Worm (Caenorhabditis elegans) whole organism, young adult: ENCODE results near the gene farl-11.

Experiments
- D2030.7 ChIP-seq: fragments of 200-800 bp; sonication (Bioruptor generic); IDR thresholded peaks from 2 replicates; pipeline ENCODE4 v1.3.6; 2022; ENCODE audit warnings: missing genetic modification reagents, missing genetic modification characterization, missing compliant biosample characterization
- F23B12.7 ChIP-seq: sonication (generic microtip); optimal IDR thresholded peaks from 2 replicates; lab custom pipeline; 2017; ENCODE audit warnings: missing genetic modification characterization, mild to moderate bottlenecking, missing compliant biosample characterization, antibody characterized with exemption, moderate library complexity; ENCODE audit not compliant: insufficient read depth
- F39B2.1 ChIP-seq: fragments of 200-800 bp; sonication (Bioruptor generic); IDR thresholded peaks from 2 replicates; pipeline ENCODE4 v1.3.6; 2022; ENCODE audit warnings: missing genetic modification reagents, missing genetic modification characterization, missing compliant biosample characterization
- F49E8.2 ChIP-seq: sonication (generic microtip); optimal IDR thresholded peaks from 3 replicates; lab custom pipeline; 2017; ENCODE audit warnings: missing genetic modification characterization, mild to moderate bottlenecking, missing compliant biosample characterization, antibody characterized with exemption, moderate library complexity; ENCODE audit not compliant: insufficient read depth
- Y53G8AR.9 ChIP-seq: fragments of 200-800 bp; sonication (Bioruptor generic); conservative IDR thresholded peaks from 2 replicates; pipeline ENCODE4 v1.3.6; 2022; ENCODE audit warnings: missing genetic modification reagents, missing genetic modification characterization, missing compliant biosample characterization
- Y56A3A.18 ChIP-seq: fragments of 200-800 bp; sonication (Bioruptor generic); IDR thresholded peaks from 2 replicates; pipeline ENCODE4 v1.3.6; 2022; ENCODE audit warnings: missing genetic modification reagents, missing genetic modification characterization, missing compliant biosample characterization
- Y67H2A.10 ChIP-seq: fragments of 200-800 bp; sonication (Bioruptor generic); conservative IDR thresholded peaks from 2 replicates; pipeline ENCODE4 v1.3.6; 2022; ENCODE audit warnings: missing genetic modification reagents, missing genetic modification characterization, missing compliant biosample characterization
- Y79H2A.3 ChIP-seq: fragments of 200-800 bp; sonication (Bioruptor generic); conservative IDR thresholded peaks from 2 replicates; pipeline ENCODE4 v1.3.6; 2022; ENCODE audit warnings: missing genetic modification reagents, missing genetic modification characterization, missing compliant biosample characterization
- akir-1 ChIP-seq: fragments of 200-800 bp; sonication (Bioruptor generic); optimal IDR thresholded peaks from 2 replicates; lab custom pipeline; 2018; ENCODE audit warnings: mild to moderate bottlenecking, missing genetic modification characterization, moderate library complexity, missing compliant biosample characterization
- aptf-3 ChIP-seq: fragments of 200-800 bp; sonication (Bioruptor generic); IDR thresholded peaks from 2 replicates; pipeline ENCODE4 v1.3.6; 2022; ENCODE audit warnings: missing genetic modification characterization, missing compliant biosample characterization
- attf-5 ChIP-seq: fragments of 200-800 bp; sonication (Bioruptor generic); optimal IDR thresholded peaks from 2 replicates; lab custom pipeline; 2018; ENCODE audit warnings: mild to moderate bottlenecking, missing genetic modification characterization, missing compliant biosample characterization
- attf-6 ChIP-seq: fragments of 200-800 bp; sonication (Bioruptor generic); IDR thresholded peaks from 2 replicates; pipeline ENCODE4 v1.3.6; 2022; ENCODE audit warnings: missing genetic modification reagents, missing genetic modification characterization, missing compliant biosample characterization
- bed-1 ChIP-seq: fragments of 200-800 bp; sonication (Bioruptor generic); IDR thresholded peaks from 2 replicates; pipeline ENCODE4 v1.3.6; 2022; ENCODE audit warnings: missing genetic modification reagents, missing genetic modification characterization, missing compliant biosample characterization
- ceh-40 ChIP-seq: fragments of 200-800 bp; sonication (Bioruptor generic); IDR thresholded peaks from 2 replicates; pipeline ENCODE4 v1.3.6; 2022; ENCODE audit warnings: missing genetic modification characterization, missing compliant biosample characterization
- ceh-79 ChIP-seq: sonication (generic microtip); optimal IDR thresholded peaks from 2 replicates; lab custom pipeline; 2017; ENCODE audit warnings: mild to moderate bottlenecking, missing genetic modification characterization, missing compliant biosample characterization
- ceh-91 ChIP-seq: fragments of 200-800 bp; sonication (Bioruptor generic); IDR thresholded peaks from 2 replicates; pipeline ENCODE4 v1.3.6; 2022; ENCODE audit warnings: missing genetic modification reagents, missing genetic modification characterization, missing compliant biosample characterization
- chd-7 ChIP-seq: sonication (generic microtip); optimal IDR thresholded peaks from 2 replicates; lab custom pipeline; 2016; ENCODE audit warnings: mild to moderate bottlenecking, missing genetic modification characterization, moderate library complexity, missing compliant biosample characterization
- dox-1 ChIP-seq: fragments of 200-800 bp; sonication (Bioruptor generic); IDR thresholded peaks from 2 replicates; pipeline ENCODE4 v1.3.6; 2022; ENCODE audit warnings: missing genetic modification reagents, missing genetic modification characterization, missing compliant biosample characterization
- dpff-1 ChIP-seq: sonication (generic microtip); optimal IDR thresholded peaks from 2 replicates; lab custom pipeline; 2017; ENCODE audit warnings: mild to moderate bottlenecking, missing genetic modification characterization, missing compliant biosample characterization
- dpl-1 ChIP-seq: fragments of 150-350 bp; optimal IDR thresholded peaks from 2 replicates; lab custom pipeline; 2014; ENCODE audit warnings: missing biosample characterization, missing genetic modification reagents, missing genetic modification characterization
- ets-4 ChIP-seq: fragments of 200-800 bp; sonication (Bioruptor generic); optimal IDR thresholded peaks from 2 replicates; lab custom pipeline; 2018; ENCODE audit warnings: mild to moderate bottlenecking, missing genetic modification characterization, missing compliant biosample characterization
- fkh-3 ChIP-seq: sonication (generic microtip); optimal IDR thresholded peaks from 2 replicates; lab custom pipeline; 2016; ENCODE audit warnings: mild to moderate bottlenecking, missing genetic modification characterization, missing compliant biosample characterization
- gei-17 ChIP-seq: fragments of 200-800 bp; sonication (Bioruptor generic); optimal IDR thresholded peaks from 2 replicates; lab custom pipeline; 2018; ENCODE audit warnings: mild to moderate bottlenecking, missing genetic modification characterization, missing compliant biosample characterization
- hlh-12 ChIP-seq: sonication (generic microtip); optimal IDR thresholded peaks from 2 replicates; lab custom pipeline; 2016; ENCODE audit warnings: missing genetic modification characterization, missing compliant biosample characterization
- hmg-20 ChIP-seq: fragments of 200-800 bp; sonication (Bioruptor generic); IDR thresholded peaks from 2 replicates; pipeline ENCODE4 v1.3.6; 2022; ENCODE audit warnings: missing genetic modification reagents, missing genetic modification characterization, missing compliant biosample characterization
- hsf-1 ChIP-seq: fragments of 200-800 bp; sonication (Bioruptor generic); IDR thresholded peaks from 2 replicates; pipeline ENCODE4 v1.3.6; 2022; ENCODE audit warnings: missing genetic modification reagents, missing genetic modification characterization, missing compliant biosample characterization
- lin-35 ChIP-seq, 3 experiments: fragments of 150-350 bp in 2 of 3; sonication (generic microtip) in 1 of 3; optimal IDR thresholded peaks; 2 replicates each; lab custom pipeline; 2014 to 2018; ENCODE audit warnings: missing biosample characterization in 3 of 3, missing genetic modification characterization in 3 of 3, missing genetic modification reagents in 3 of 3
- lsy-27 ChIP-seq: sonication (generic microtip); optimal IDR thresholded peaks from 2 replicates; lab custom pipeline; 2017; ENCODE audit warnings: missing genetic modification characterization, mild to moderate bottlenecking, missing compliant biosample characterization, antibody characterized with exemption, missing genotype, borderline replicate concordance; ENCODE audit not compliant: insufficient read depth
- madf-3 ChIP-seq: fragments of 200-800 bp; sonication (Bioruptor generic); IDR thresholded peaks from 2 replicates; pipeline ENCODE4 v1.3.6; 2022; ENCODE audit warnings: missing genetic modification reagents, missing genetic modification characterization, missing compliant biosample characterization
- mcd-1 ChIP-seq: fragments of 200-800 bp; sonication (Bioruptor generic); IDR thresholded peaks from 2 replicates; pipeline ENCODE4 v1.3.6; 2022; ENCODE audit warnings: missing genetic modification reagents, missing genetic modification characterization, missing compliant biosample characterization
- mel-28 ChIP-seq: sonication (generic microtip); optimal IDR thresholded peaks from 2 replicates; lab custom pipeline; 2016; ENCODE audit warnings: borderline replicate concordance, mild to moderate bottlenecking, missing genetic modification characterization, missing compliant biosample characterization
- nfya-1 ChIP-seq: sonication (generic microtip); optimal IDR thresholded peaks from 2 replicates; lab custom pipeline; 2017; ENCODE audit warnings: antibody characterized with exemption, missing compliant biosample characterization, missing genetic modification characterization, borderline replicate concordance; ENCODE audit not compliant: insufficient read depth
- nhr-80 ChIP-seq: sonication (generic microtip); optimal IDR thresholded peaks from 2 replicates; lab custom pipeline; 2016; ENCODE audit warnings: missing genetic modification characterization, missing compliant biosample characterization
- nhr-90 ChIP-seq: sonication (generic microtip); optimal IDR thresholded peaks from 2 replicates; lab custom pipeline; 2016; ENCODE audit warnings: missing genotype, mild to moderate bottlenecking, missing genetic modification characterization, missing compliant biosample characterization
- rcor-1 ChIP-seq: fragments of 200-800 bp; sonication (Bioruptor generic); IDR thresholded peaks from 2 replicates; pipeline ENCODE4 v1.3.6; 2022; ENCODE audit warnings: missing genetic modification reagents, missing genetic modification characterization, missing compliant biosample characterization
- rec-8 ChIP-seq, 2 experiments: sonication (generic microtip); optimal IDR thresholded peaks; 2 replicates each; lab custom pipeline; 2016; ENCODE audit warnings: mild to moderate bottlenecking in 2 of 2, missing genetic modification characterization in 2 of 2, missing genetic modification reagents in 2 of 2, missing genotype in 2 of 2, missing biosample characterization in 1 of 2, missing compliant biosample characterization in 1 of 2, moderate library complexity in 1 of 2
- repo-1 ChIP-seq: sonication (generic microtip); optimal IDR thresholded peaks from 2 replicates; lab custom pipeline; 2017; ENCODE audit warnings: mild to moderate bottlenecking, missing genetic modification characterization, missing compliant biosample characterization
- rpc-1 ChIP-seq, 2 experiments: fragments of 150-350 bp in 1 of 2; sonication (generic microtip) in 1 of 2; optimal IDR thresholded peaks; 2 replicates each; lab custom pipeline; 2014 to 2018; ENCODE audit warnings: missing biosample characterization in 1 of 2, missing genetic modification characterization in 1 of 2, missing genetic modification reagents in 1 of 2, missing genotype in 1 of 2
- sdz-38 ChIP-seq: sonication (generic microtip); optimal IDR thresholded peaks from 2 replicates; lab custom pipeline; 2016; ENCODE audit warnings: missing genotype, missing genetic modification characterization, missing compliant biosample characterization
- sea-2 ChIP-seq: fragments of 200-800 bp; sonication (Bioruptor generic); IDR thresholded peaks from 2 replicates; pipeline ENCODE4 v1.3.6; 2022; ENCODE audit warnings: missing genetic modification characterization, missing compliant biosample characterization
- snpc-1.1 ChIP-seq: sonication (generic microtip); optimal IDR thresholded peaks from 2 replicates; lab custom pipeline; 2017; ENCODE audit warnings: missing genetic modification characterization, mild to moderate bottlenecking, missing compliant biosample characterization, antibody characterized with exemption, moderate library complexity, missing genotype, missing genetic modification reagents; ENCODE audit not compliant: insufficient read depth
- unc-62 ChIP-seq: fragments of 150-350 bp; optimal IDR thresholded peaks from 2 replicates; lab custom pipeline; 2014; ENCODE audit warnings: missing biosample characterization, missing genetic modification reagents, missing genetic modification characterization
- xnd-1 ChIP-seq: sonication (generic microtip); optimal IDR thresholded peaks from 2 replicates; lab custom pipeline; 2016; ENCODE audit warnings: missing genotype, missing genetic modification reagents, missing genetic modification characterization, missing compliant biosample characterization
- zim-3 ChIP-seq: sonication (generic microtip); optimal IDR thresholded peaks from 2 replicates; lab custom pipeline; 2017; ENCODE audit warnings: mild to moderate bottlenecking, missing genetic modification characterization, moderate library complexity, missing compliant biosample characterization
- ztf-22 ChIP-seq: fragments of 200-800 bp; sonication (Bioruptor generic); optimal IDR thresholded peaks from 2 replicates; lab custom pipeline; 2018; ENCODE audit warnings: mild to moderate bottlenecking, missing genetic modification characterization, moderate library complexity, missing compliant biosample characterization
- ztf-25 ChIP-seq: fragments of 200-800 bp; sonication (Bioruptor generic); IDR thresholded peaks from 2 replicates; pipeline ENCODE4 v1.3.6; 2022; ENCODE audit warnings: missing genetic modification reagents, missing genetic modification characterization, missing compliant biosample characterization
- ztf-26 ChIP-seq: sonication (generic microtip); optimal IDR thresholded peaks from 2 replicates; lab custom pipeline; 2017; ENCODE audit warnings: missing genetic modification characterization, missing compliant biosample characterization

Gene farl-11

DNA sequence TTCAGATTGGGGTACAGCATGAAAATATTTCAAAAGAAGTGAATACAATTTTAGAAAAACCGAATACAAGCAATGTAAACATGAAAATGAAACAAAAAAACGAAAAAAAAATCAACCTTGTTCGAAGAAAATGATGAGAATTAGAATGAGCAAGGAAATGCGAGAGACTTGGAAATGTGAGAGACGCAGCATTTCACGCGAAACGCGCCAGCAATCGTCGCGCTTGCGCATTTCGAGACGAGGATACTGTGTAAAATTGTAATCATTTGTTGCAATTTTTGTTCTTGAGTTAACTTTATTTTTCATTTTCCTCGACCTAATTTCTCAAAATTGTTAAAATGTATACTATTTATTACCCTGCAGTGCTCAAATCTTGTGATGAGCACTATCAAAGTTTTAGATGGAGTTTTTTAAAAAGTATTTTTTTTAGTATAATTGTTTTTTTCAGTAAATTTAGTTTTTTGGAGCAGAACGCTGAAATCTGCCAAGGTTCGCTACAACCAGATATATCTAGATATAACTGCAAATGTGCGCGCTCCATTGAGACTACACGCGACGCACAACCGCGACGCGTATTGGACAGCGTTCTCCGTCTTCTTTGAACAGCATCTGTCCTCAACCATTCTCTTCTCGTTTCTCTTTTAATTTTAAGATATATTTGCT lies 47.3 kb upstream of the farl-11 start, which contains the start of gene fust-1 (continued):
- peak; percentile 70 for TF ChIP-seq nhr-80 (tag; lab: Kevin White, UChicago)
- TF ChIP-seq lin-35 (GFP tag; optimal IDR thresholded peaks at IDR 0.05; lab: Kevin White, UChicago), result peak in 2 of 3 experiments; percentile 80 to 93
- peak; percentile 85 for TF ChIP-seq attf-6 (GFP tag; lab: Robert Waterston, UW)
- no peak for TF ChIP-seq fkh-3
- TF ChIP-seq ceh-79 (tag; lab: Kevin White, UChicago), result no peak
- TF ChIP-seq dox-1 (GFP tag; lab: Robert Waterston, UW), result peak; percentile 98
- no peak for TF ChIP-seq aptf-3 (GFP tag; lab: Robert Waterston, UW)
- TF ChIP-seq chd-7 (tag; lab: Kevin White, UChicago), result peak; percentile 80
- peak; percentile 79 for TF ChIP-seq snpc-1.1 (tag; lab: Kevin White, UChicago)
- no peak for TF ChIP-seq dpff-1 (tag; lab: Kevin White, UChicago)
- TF ChIP-seq ztf-26 (tag; lab: Kevin White, UChicago), result peak; percentile 88
- peak; percentile 87 for TF ChIP-seq Y56A3A.18 (GFP tag; lab: Robert Waterston, UW)
- TF ChIP-seq F23B12.7 (tag; lab: Kevin White, UChicago), result peak; percentile 87
- TF ChIP-seq Y53G8AR.9 (GFP tag; lab: Robert Waterston, UW), result peak; percentile 98
- TF ChIP-seq lsy-27 (tag; lab: Kevin White, UChicago), result no peak
- TF ChIP-seq mel-28 (tag; lab: Kevin White, UChicago), result no peak
- TF ChIP-seq dpl-1 (GFP tag; lab: Kevin White, UChicago), result peak; percentile 67
- peak; percentile 94 for TF ChIP-seq repo-1 (tag; lab: Kevin White, UChicago)
- TF ChIP-seq F49E8.2 (tag; lab: Kevin White, UChicago), result peak; percentile 83
- TF ChIP-seq Y67H2A.10 (GFP tag; lab: Robert Waterston, UW), result no peak
- no peak for TF ChIP-seq hlh-12 (tag; lab: Kevin White, UChicago)
- TF ChIP-seq rcor-1 (GFP tag; lab: Robert Waterston, UW), result peak; percentile 95
- no peak for TF ChIP-seq ztf-25 (GFP tag; lab: Robert Waterston, UW)
- peak in 1 of 2 experiments; percentile 10 for TF ChIP-seq rec-8 (tag; optimal IDR thresholded peaks at IDR 0.05; lab: Kevin White, UChicago)
- peak; percentile 88 for TF ChIP-seq hsf-1 (GFP tag; lab: Robert Waterston, UW)
- no peak for TF ChIP-seq bed-1 (GFP tag; lab: Robert Waterston, UW)
- peak; percentile 82; the same call in 1 of the 2 replicates for TF ChIP-seq F39B2.1 (GFP tag; lab: Robert Waterston, UW)
- no peak for TF ChIP-seq sea-2
- peak; percentile 88 for TF ChIP-seq ceh-91 (GFP tag; lab: Robert Waterston, UW)
- TF ChIP-seq zim-3 (tag; lab: Kevin White, UChicago), result no peak
- TF ChIP-seq ets-4 (GFP tag; lab: Kevin White, UChicago), result peak; percentile 48
- TF ChIP-seq sdz-38 (tag; lab: Kevin White, UChicago), result no peak
- TF ChIP-seq hmg-20 (GFP tag; lab: Robert Waterston, UW), result peak; percentile 92
- peak; percentile 79 for TF ChIP-seq gei-17 (GFP tag; lab: Kevin White, UChicago)
- TF ChIP-seq xnd-1, result peak; percentile 82
- TF ChIP-seq ceh-40, result no peak
- peak; percentile 99 for TF ChIP-seq attf-5 (GFP tag; lab: Kevin White, UChicago)
- TF ChIP-seq Y79H2A.3 (GFP tag; lab: Robert Waterston, UW), result no peak
- peak; percentile 95 for TF ChIP-seq madf-3 (GFP tag; lab: Robert Waterston, UW)
- peak; percentile 73 for TF ChIP-seq ztf-22 (GFP tag; lab: Kevin White, UChicago)
- TF ChIP-seq rpc-1 (optimal IDR thresholded peaks at IDR 0.05; lab: Kevin White, UChicago), result no peak
- TF ChIP-seq rpc-1 (tag; optimal IDR thresholded peaks at IDR 0.05; lab: Kevin White, UChicago), result no peak
- TF ChIP-seq akir-1 (GFP tag; lab: Kevin White, UChicago), result no peak
- no peak for TF ChIP-seq nfya-1 (tag; lab: Kevin White, UChicago)
- peak; percentile 97 for TF ChIP-seq mcd-1
- TF ChIP-seq unc-62 (GFP tag; lab: Kevin White, UChicago), result no peak
- peak; percentile 22 for TF ChIP-seq nhr-90
- TF ChIP-seq D2030.7 (GFP tag; lab: Robert Waterston, UW), result peak; percentile 89
